Worm (Caenorhabditis elegans) whole organism, L4 larva: ENCODE data around the gene gid-8.

Experiments
- ZK546.5 ChIP-seq, 2 experiments: sonication (generic microtip); optimal IDR thresholded peaks; 2 replicates each; lab custom pipeline; 2017; ENCODE audit warnings: missing biosample characterization in 2 of 2, missing genetic modification characterization in 2 of 2
- fos-1 ChIP-seq: fragments of 150-350 bp; optimal IDR thresholded peaks from 2 replicates; lab custom pipeline; 2014; ENCODE audit warnings: missing biosample characterization, missing genetic modification characterization

DNA sequence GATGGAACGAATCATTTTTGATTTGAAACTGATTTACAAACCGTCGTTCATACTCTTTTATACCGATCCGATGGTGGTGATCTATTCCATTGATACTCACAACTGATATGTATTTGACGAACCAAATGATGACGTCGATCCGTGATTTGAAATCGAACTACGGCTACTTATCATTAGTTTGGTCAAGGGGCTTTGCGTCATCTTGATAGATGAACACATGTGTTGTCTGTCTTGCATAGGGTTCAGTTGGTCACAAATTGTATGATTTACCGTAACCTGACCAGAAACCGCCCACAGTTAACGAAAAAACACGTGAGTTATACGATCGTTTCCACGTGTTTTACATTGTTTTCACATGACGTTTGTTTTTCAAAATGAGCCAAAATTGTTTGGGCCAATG lies 17.4 kb upstream of the gid-8 start, which contains the start of gene cnc-2:
- TF ChIP-seq fos-1, result no peak
- no peak for TF ChIP-seq ZK546.5 (tag; optimal IDR thresholded peaks at IDR 0.05; lab: Kevin White, UChicago)
